Worm (Caenorhabditis elegans): ENCODE data around the gene C37C3.9.

The C37C3.9 gene

DNA sequence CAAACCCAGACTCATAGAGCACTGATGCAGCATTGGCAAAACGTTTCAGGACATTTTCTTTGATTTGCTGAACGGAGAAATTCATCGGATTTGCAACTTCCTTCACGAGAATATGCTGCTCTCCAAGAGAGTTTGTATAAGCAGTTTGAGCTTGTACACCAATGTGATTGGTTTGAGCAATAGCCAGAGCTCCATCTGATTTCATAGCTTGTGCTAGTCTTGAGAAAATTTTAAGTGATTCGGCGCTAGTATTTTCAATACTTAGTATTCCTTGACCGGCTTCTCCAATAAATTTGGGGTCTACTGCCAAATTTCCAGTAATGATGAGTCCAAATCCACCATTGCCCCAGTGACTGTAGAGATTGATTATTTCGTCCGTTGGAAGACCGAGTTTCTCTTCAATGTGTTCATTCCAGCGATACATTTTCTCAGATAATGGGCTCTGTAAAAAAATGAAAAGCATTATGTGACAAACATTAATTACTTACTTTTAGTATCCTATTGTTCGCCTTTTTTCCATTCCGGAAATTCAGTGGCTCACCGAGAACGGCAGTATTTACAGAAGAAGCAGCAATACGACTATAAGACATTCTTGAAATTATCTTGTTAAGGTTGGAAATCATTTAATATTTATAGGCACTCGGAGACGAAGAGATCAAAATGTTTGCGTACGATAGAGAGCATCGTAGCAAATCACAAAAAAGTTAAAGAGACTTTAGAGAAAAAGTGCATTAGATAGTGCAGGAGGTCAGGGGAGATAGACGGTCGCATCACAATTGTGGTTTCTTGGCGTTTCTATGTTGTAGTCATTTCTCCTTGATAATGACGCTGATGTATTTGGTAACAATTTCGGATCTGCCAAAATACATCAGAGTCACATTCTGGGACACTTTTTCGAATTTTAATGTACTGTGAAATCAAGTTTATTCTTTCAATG lies 44.9 kb downstream of the C37C3.9 start, which contains the start of gene ZK742.3:
Gene ZK742.3 (minus strand): TSS at position 593 of the 937 bp plus-strand sequence.
- no peak for TF ChIP-seq unc-62 (GFP tag; optimal IDR thresholded peaks at IDR 0.05)
- peak; percentile 47 for TF ChIP-seq sma-9 (GFP tag; optimal IDR thresholded peaks at IDR 0.05)
- TF ChIP-seq sma-9 (tag; optimal IDR thresholded peaks at IDR 0.05): no peak
- TF ChIP-seq nhr-129 (tag; optimal IDR thresholded peaks at IDR 0.05): peak; percentile 12
- no peak for TF ChIP-seq sem-4 (tag; optimal IDR thresholded peaks at IDR 0.05)
- no peak for TF ChIP-seq lsy-2 (tag; optimal IDR thresholded peaks at IDR 0.05)
- TF ChIP-seq crh-2 (tag; optimal IDR thresholded peaks at IDR 0.05): peak; percentile 19
- peak; percentile 65 for TF ChIP-seq fos-1 (tag; optimal IDR thresholded peaks at IDR 0.05)

- TF ChIP-seq nhr-21 (tag; optimal IDR thresholded peaks at IDR 0.05) (no peak), skn-1 (tag; optimal IDR thresholded peaks at IDR 0.05) (no peak), elt-1 (tag; optimal IDR thresholded peaks at IDR 0.05) (no peak), unc-55 (GFP tag; optimal IDR thresholded peaks at IDR 0.05) (no peak), zag-1 (tag; optimal IDR thresholded peaks at IDR 0.05) (no peak), nhr-6 (tag; optimal IDR thresholded peaks at IDR 0.05) (no peak), unc-62 (GFP tag; optimal IDR thresholded peaks at IDR 0.05) (no peak), mab-5 (tag; optimal IDR thresholded peaks at IDR 0.05) (no peak), ceh-82 (tag; optimal IDR thresholded peaks at IDR 0.05) (no peak), sma-9 (GFP tag; optimal IDR thresholded peaks at IDR 0.05) (no peak), sma-9 (tag; optimal IDR thresholded peaks at IDR 0.05) (no peak), alr-1 (tag; optimal IDR thresholded peaks at IDR 0.05) (no peak), dmd-4 (tag; optimal IDR thresholded peaks at IDR 0.05) (no peak), F13H6.1 (tag; optimal IDR thresholded peaks at IDR 0.05) (no peak), ama-1 (optimal IDR thresholded peaks at IDR 0.05) (no peak), ZK546.5 (tag; optimal IDR thresholded peaks at IDR 0.05) (no peak), mdl-1 (tag; optimal IDR thresholded peaks at IDR 0.05) (no peak), elt-3 (tag; optimal IDR thresholded peaks at IDR 0.05) (no peak), C34F6.9 (tag; optimal IDR thresholded peaks at IDR 0.05) (no peak)
Observed at ce11 chrV:7808444-7808843, 46.1 kb downstream of the C37C3.9 start.

DNA sequence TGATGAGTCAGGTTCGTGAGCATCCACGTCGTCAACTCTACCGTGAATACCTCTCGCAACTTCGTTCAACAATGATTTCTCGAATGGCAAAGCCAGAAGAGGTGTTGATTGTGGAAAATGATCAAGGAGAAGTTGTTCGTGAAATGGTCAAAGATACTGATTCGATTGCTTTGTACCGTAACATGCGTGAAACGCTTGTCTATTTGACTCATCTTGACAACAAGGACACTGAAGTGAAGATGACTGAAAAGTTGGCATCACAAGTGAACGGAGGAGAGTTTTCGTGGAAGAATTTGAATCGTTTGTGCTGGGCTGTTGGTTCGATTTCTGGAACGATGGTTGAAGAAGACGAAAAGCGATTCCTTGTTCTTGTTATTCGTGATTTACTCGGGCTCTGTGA lies 47.9 kb downstream of the C37C3.9 start:
- TF ChIP-seq mab-5 (tag; optimal IDR thresholded peaks at IDR 0.05) (no peak), ama-1 (optimal IDR thresholded peaks at IDR 0.05) (peak; percentile 17)

DNA sequence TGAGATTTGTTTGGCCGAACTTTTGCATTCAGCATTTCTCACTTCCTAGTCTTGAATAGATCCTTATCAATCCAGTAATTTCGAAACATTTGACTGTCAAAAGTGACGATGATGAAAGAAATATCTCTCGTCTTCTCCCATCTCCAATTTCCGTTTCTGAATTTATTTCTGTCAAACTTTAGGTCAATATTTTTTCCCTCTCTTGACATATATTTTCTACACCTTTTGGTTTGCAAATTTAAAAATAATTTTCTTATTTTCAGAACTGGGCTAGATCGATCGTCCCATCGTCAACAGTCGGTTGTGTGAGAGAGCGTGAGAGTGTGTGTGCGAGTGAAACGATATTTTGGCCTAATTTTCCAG lies 49.7 kb downstream of the C37C3.9 start, which contains the start of gene xpo-1:
Gene xpo-1 (plus strand): TSS at position 264 of the 363 bp plus-strand sequence.
- TF ChIP-seq sma-9 (GFP tag; optimal IDR thresholded peaks at IDR 0.05): no peak
- TF ChIP-seq sma-9 (tag; optimal IDR thresholded peaks at IDR 0.05): no peak
- no peak for TF ChIP-seq mab-5 (tag; optimal IDR thresholded peaks at IDR 0.05)
- no peak for TF ChIP-seq fos-1 (tag; optimal IDR thresholded peaks at IDR 0.05)
- no peak for TF ChIP-seq nhr-23 (tag; optimal IDR thresholded peaks at IDR 0.05)
- TF ChIP-seq zag-1 (tag; optimal IDR thresholded peaks at IDR 0.05): no peak
- no peak for TF ChIP-seq F13H6.1 (tag; optimal IDR thresholded peaks at IDR 0.05)
- no peak for TF ChIP-seq dmd-4 (tag; optimal IDR thresholded peaks at IDR 0.05)
- no peak for TF ChIP-seq mdl-1 (tag; optimal IDR thresholded peaks at IDR 0.05)
- no peak for TF ChIP-seq ztf-4 (tag; optimal IDR thresholded peaks at IDR 0.05)
- no peak for TF ChIP-seq ceh-16 (tag; optimal IDR thresholded peaks at IDR 0.05)
- TF ChIP-seq nhr-11 (tag; optimal IDR thresholded peaks at IDR 0.05): no peak
- no peak for TF ChIP-seq unc-55 (GFP tag; optimal IDR thresholded peaks at IDR 0.05)
- TF ChIP-seq nhr-237 (tag; optimal IDR thresholded peaks at IDR 0.05): no peak
- no peak for TF ChIP-seq aly-2 (tag; optimal IDR thresholded peaks at IDR 0.05)
- no peak for TF ChIP-seq nhr-10 (tag; optimal IDR thresholded peaks at IDR 0.05)
- TF ChIP-seq lsy-2 (tag; optimal IDR thresholded peaks at IDR 0.05): no peak

ce11 chrV:7804064-7804800 lies 50.3 kb downstream of the C37C3.9 start, which contains the start of gene uvs-1:
uvs-1 (minus strand) TSS chrV:7804208.
- TF ChIP-seq ZK546.5 (tag; optimal IDR thresholded peaks at IDR 0.05) (no peak), elt-3 (tag; optimal IDR thresholded peaks at IDR 0.05) (no peak), fos-1 (tag; optimal IDR thresholded peaks at IDR 0.05) (peak; percentile 45), crh-2 (tag; optimal IDR thresholded peaks at IDR 0.05) (peak; percentile 29), sma-3 (GFP tag; optimal IDR thresholded peaks at IDR 0.05) (peak; percentile 37), gmeb-1 (tag; optimal IDR thresholded peaks at IDR 0.05) (peak; percentile 6), nhr-25 (tag; optimal IDR thresholded peaks at IDR 0.05) (peak; percentile 23), lsy-2 (tag; optimal IDR thresholded peaks at IDR 0.05) (peak in 1 of 2 experiments; percentile 19), nhr-129 (tag; optimal IDR thresholded peaks at IDR 0.05) (peak; percentile 73), zag-1 (tag; optimal IDR thresholded peaks at IDR 0.05) (no peak), mab-5 (tag; optimal IDR thresholded peaks at IDR 0.05) (no peak), sma-9 (GFP tag; optimal IDR thresholded peaks at IDR 0.05) (peak; percentile 18), sma-9 (tag; optimal IDR thresholded peaks at IDR 0.05) (no peak), C34F6.9 (tag; optimal IDR thresholded peaks at IDR 0.05) (peak; percentile 68), nhr-6 (tag; optimal IDR thresholded peaks at IDR 0.05) (no peak), nhr-11 (tag; optimal IDR thresholded peaks at IDR 0.05) (no peak), ztf-4 (tag; optimal IDR thresholded peaks at IDR 0.05) (no peak), unc-55 (GFP tag; optimal IDR thresholded peaks at IDR 0.05) (peak; percentile 69)
